Worm (Caenorhabditis elegans): ENCODE measurements around the gene ptp-2.

The ptp-2 gene

ce11 chrII:5885966-5886621 is 32.4 kb upstream of the ptp-2 start (continued):
- TF ChIP-seq mml-1 (tag; optimal IDR thresholded peaks at IDR 0.05): no peak
- TF ChIP-seq unc-39 (tag; optimal IDR thresholded peaks at IDR 0.05): no peak
- TF ChIP-seq zag-1 (tag; optimal IDR thresholded peaks at IDR 0.05): no peak
- no peak for TF ChIP-seq nhr-77 (tag; optimal IDR thresholded peaks at IDR 0.05)
- no peak for TF ChIP-seq fkh-2 (tag; optimal IDR thresholded peaks at IDR 0.05)
- no peak for TF ChIP-seq nhr-237 (tag; optimal IDR thresholded peaks at IDR 0.05)
- no peak for TF ChIP-seq fos-1 (tag; optimal IDR thresholded peaks at IDR 0.05)
- no peak for TF ChIP-seq ztf-11 (tag; optimal IDR thresholded peaks at IDR 0.05)
- TF ChIP-seq nhr-23 (tag; optimal IDR thresholded peaks at IDR 0.05): peak; percentile 72
- peak; percentile 56 for TF ChIP-seq nfya-1 (tag; optimal IDR thresholded peaks at IDR 0.05; ENCODE audit: insufficient read depth)
- no peak for TF ChIP-seq nhr-76 (tag; optimal IDR thresholded peaks at IDR 0.05)
- no peak for TF ChIP-seq ztf-4 (tag; optimal IDR thresholded peaks at IDR 0.05)
- no peak for TF ChIP-seq elt-1 (tag; optimal IDR thresholded peaks at IDR 0.05)
- no peak for TF ChIP-seq lin-39 (tag; optimal IDR thresholded peaks at IDR 0.05)
- no peak for TF ChIP-seq tbx-2 (tag; optimal IDR thresholded peaks at IDR 0.05)
- TF ChIP-seq snpc-4 (tag; optimal IDR thresholded peaks at IDR 0.05): no peak

ce11 chrII:5889417-5890139 is 28.9 kb upstream of the ptp-2 start:
- TF ChIP-seq skn-1 (tag; optimal IDR thresholded peaks at IDR 0.05): no peak
- no peak for TF ChIP-seq hmg-11 (tag; optimal IDR thresholded peaks at IDR 0.05)
- TF ChIP-seq nhr-77 (tag; optimal IDR thresholded peaks at IDR 0.05): no peak
- TF ChIP-seq sea-2 (GFP tag; optimal IDR thresholded peaks at IDR 0.05): no peak
- TF ChIP-seq fos-1 (tag; optimal IDR thresholded peaks at IDR 0.05): no peak
- no peak for TF ChIP-seq unc-62 (GFP tag; optimal IDR thresholded peaks at IDR 0.05)

ce11 chrII:5892813-5893212 is 25.6 kb upstream of the ptp-2 start:
- TF ChIP-seq pha-4 (tag; optimal IDR thresholded peaks at IDR 0.05) (no peak), skn-1 (tag; optimal IDR thresholded peaks at IDR 0.05) (no peak), nhr-25 (tag; optimal IDR thresholded peaks at IDR 0.05) (no peak), jun-1 (tag; optimal IDR thresholded peaks at IDR 0.05) (no peak), zag-1 (tag; optimal IDR thresholded peaks at IDR 0.05) (no peak), ceh-82 (tag; optimal IDR thresholded peaks at IDR 0.05) (no peak), daf-12 (tag; optimal IDR thresholded peaks at IDR 0.05) (no peak), elt-2 (tag; optimal IDR thresholded peaks at IDR 0.05) (no peak), nhr-11 (tag; optimal IDR thresholded peaks at IDR 0.05) (no peak), mdl-1 (tag; optimal IDR thresholded peaks at IDR 0.05) (no peak), nhr-77 (tag; optimal IDR thresholded peaks at IDR 0.05) (no peak), mml-1 (tag; optimal IDR thresholded peaks at IDR 0.05) (no peak), hmg-11 (tag; optimal IDR thresholded peaks at IDR 0.05) (no peak), nhr-12 (tag; optimal IDR thresholded peaks at IDR 0.05) (no peak)

- TF ChIP-seq ceh-9 (tag; optimal IDR thresholded peaks at IDR 0.05): no peak
- no peak for TF ChIP-seq nhr-237 (tag; optimal IDR thresholded peaks at IDR 0.05)
- no peak for TF ChIP-seq snpc-4 (tag; optimal IDR thresholded peaks at IDR 0.05)
- TF ChIP-seq ceh-28 (tag; optimal IDR thresholded peaks at IDR 0.05): no peak
- TF ChIP-seq lin-39 (tag; optimal IDR thresholded peaks at IDR 0.05): no peak
- no peak for TF ChIP-seq lsy-12 (tag; optimal IDR thresholded peaks at IDR 0.05)
- TF ChIP-seq nhr-43 (tag; optimal IDR thresholded peaks at IDR 0.05; ENCODE audit: poor library complexity, severe bottlenecking): no peak
- no peak for TF ChIP-seq nhr-77 (tag; optimal IDR thresholded peaks at IDR 0.05)
- TF ChIP-seq ztf-11 (tag; optimal IDR thresholded peaks at IDR 0.05): no peak
- TF ChIP-seq elt-3 (tag; optimal IDR thresholded peaks at IDR 0.05): no peak
- no peak for TF ChIP-seq R02D3.7 (tag; optimal IDR thresholded peaks at IDR 0.05)
- no peak for TF ChIP-seq skn-1 (tag; optimal IDR thresholded peaks at IDR 0.05)
- TF ChIP-seq ztf-4 (tag; optimal IDR thresholded peaks at IDR 0.05): no peak
- TF ChIP-seq eor-1 (tag; optimal IDR thresholded peaks at IDR 0.05): no peak
- TF ChIP-seq unc-39 (tag; optimal IDR thresholded peaks at IDR 0.05): no peak
- TF ChIP-seq hmg-11 (tag; optimal IDR thresholded peaks at IDR 0.05): no peak
- no peak for TF ChIP-seq jun-1 (tag; optimal IDR thresholded peaks at IDR 0.05)
- no peak for TF ChIP-seq nhr-67 (tag; optimal IDR thresholded peaks at IDR 0.05)
Measured at ce11 chrII:5895870-5896269, 22.6 kb upstream of the ptp-2 start, which contains the start of gene F59G1.4. TSS of gene F59G1.4 (plus strand) at chrII:5896170.

All from whole organism, L3 larva.